Worm (Caenorhabditis elegans): ENCODE data around the gene rcq-5.

DNA sequence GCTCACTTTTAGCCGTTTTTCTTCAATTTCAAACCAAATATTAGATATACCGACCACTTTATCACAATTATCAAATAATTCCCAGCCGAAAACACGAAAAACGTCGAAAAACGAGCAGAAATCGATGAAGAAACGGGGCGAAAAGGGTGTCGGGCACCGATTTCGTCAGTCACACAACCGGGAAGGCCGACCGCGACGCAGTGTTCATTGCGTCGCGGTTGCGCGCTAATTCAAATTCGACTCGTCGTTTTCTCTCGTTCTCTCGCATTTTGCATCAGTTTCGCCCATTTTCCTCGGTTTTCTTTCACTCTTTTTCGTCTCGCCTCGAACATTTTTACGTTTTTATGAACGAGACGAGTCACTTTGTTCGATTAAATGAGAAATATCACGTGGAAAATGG is 29.8 kb upstream of the rcq-5 start:
- no peak for TF ChIP-seq him-1 (tag; optimal IDR thresholded peaks at IDR 0.05)
- no peak for TF ChIP-seq dao-5 (tag; optimal IDR thresholded peaks at IDR 0.05)
